Worm (Caenorhabditis elegans): ENCODE results near the gene Y73F8A.27.

Y73F8A.27 gene

ce11 chrIV:15476369-15476768 lies 3.8 kb downstream of the Y73F8A.27 start (continued):
- TF ChIP-seq F23B12.7 (tag; optimal IDR thresholded peaks at IDR 0.05; ENCODE audit: insufficient read depth), result peak; percentile 6
- TF ChIP-seq tbp1 (GFP tag; optimal IDR thresholded peaks at IDR 0.05), result peak; percentile 92
- TF ChIP-seq madf-3 (GFP tag; IDR thresholded peaks at IDR 0.05), result 0 out of 2 replicates have a peak, but pooled peaks have one; percentile 44
- TF ChIP-seq nhr-27 (tag; optimal IDR thresholded peaks at IDR 0.05), result no peak
- TF ChIP-seq ztf-22 (GFP tag; optimal IDR thresholded peaks at IDR 0.05), result no peak
- no peak for TF ChIP-seq nfya-2 (GFP tag; IDR thresholded peaks at IDR 0.05)
- TF ChIP-seq Y79H2A.3 (GFP tag; conservative IDR thresholded peaks at IDR 0.05), result no peak
- no peak for TF ChIP-seq cebp-2 (GFP tag; IDR thresholded peaks at IDR 0.05)
- no peak for TF ChIP-seq F37B4.10 (GFP tag; IDR thresholded peaks at IDR 0.05)
- no peak for TF ChIP-seq T26A5.8 (tag; optimal IDR thresholded peaks at IDR 0.05)
- TF ChIP-seq let-526 (GFP tag; IDR thresholded peaks at IDR 0.05), result no peak
- peak; percentile 15 for TF ChIP-seq nhr-80 (tag; optimal IDR thresholded peaks at IDR 0.05)
- no peak for TF ChIP-seq F10E7.11 (tag; optimal IDR thresholded peaks at IDR 0.05)
- TF ChIP-seq let-607 (tag; optimal IDR thresholded peaks at IDR 0.05), result peak in 1 of 2 experiments; percentile 13
- TF ChIP-seq die-1 (tag; optimal IDR thresholded peaks at IDR 0.05), result peak; percentile 78
- no peak for TF ChIP-seq bed-2 (GFP tag; IDR thresholded peaks at IDR 0.05)
- no peak for TF ChIP-seq B0035.1 (tag; optimal IDR thresholded peaks at IDR 0.05)
- TF ChIP-seq madf-6 (GFP tag; IDR thresholded peaks at IDR 0.05), result no peak
- peak; percentile 34 for TF ChIP-seq F49E8.2 (tag; optimal IDR thresholded peaks at IDR 0.05; ENCODE audit: insufficient read depth)
- no peak for TF ChIP-seq ceh-40 (GFP tag; IDR thresholded peaks at IDR 0.05)
- no peak for TF ChIP-seq snpc-1.1 (tag; optimal IDR thresholded peaks at IDR 0.05; ENCODE audit: insufficient read depth)
- TF ChIP-seq tbx-9 (tag; optimal IDR thresholded peaks at IDR 0.05; ENCODE audit: borderline replicate concordance), result no peak
- no peak for TF ChIP-seq F57C9.4 (tag; optimal IDR thresholded peaks at IDR 0.05)
- no peak for TF ChIP-seq nhr-179 (tag; optimal IDR thresholded peaks at IDR 0.05)
- TF ChIP-seq cebp-1 (GFP tag; IDR thresholded peaks at IDR 0.05), result no peak
- no peak for TF ChIP-seq cebp-1 (tag; optimal IDR thresholded peaks at IDR 0.05)
- TF ChIP-seq ekl-4 (GFP tag; IDR thresholded peaks at IDR 0.05), result no peak
- no peak for TF ChIP-seq sptf-2 (GFP tag; optimal IDR thresholded peaks at IDR 0.05)
- TF ChIP-seq ccch-3 (GFP tag; optimal IDR thresholded peaks at IDR 0.05), result no peak
- peak; percentile 80 for TF ChIP-seq mcd-1 (GFP tag; IDR thresholded peaks at IDR 0.05)
- TF ChIP-seq ceh-91 (GFP tag; IDR thresholded peaks at IDR 0.05), result no peak
- TF ChIP-seq madf-8 (GFP tag; conservative IDR thresholded peaks at IDR 0.05), result no peak
- peak; percentile 61 for TF ChIP-seq nhr-90 (tag; optimal IDR thresholded peaks at IDR 0.05)
- TF ChIP-seq hlh-26 (GFP tag; conservative IDR thresholded peaks at IDR 0.05), result no peak
- TF ChIP-seq hmg-20 (GFP tag; IDR thresholded peaks at IDR 0.05), result no peak
- no peak for TF ChIP-seq unc-130 (GFP tag; optimal IDR thresholded peaks at IDR 0.05)
- TF ChIP-seq Y53G8AR.9 (GFP tag; conservative IDR thresholded peaks at IDR 0.05), result no peak
- no peak for TF ChIP-seq F57A8.1 (GFP tag; optimal IDR thresholded peaks at IDR 0.05)
- TF ChIP-seq ztf-6 (GFP tag; IDR thresholded peaks at IDR 0.05), result no peak
- no peak for TF ChIP-seq Y67H2A.10 (GFP tag; conservative IDR thresholded peaks at IDR 0.05)
- TF ChIP-seq madf-10 (tag; optimal IDR thresholded peaks at IDR 0.05), result peak; percentile 37
- TF ChIP-seq nhr-120 (GFP tag; IDR thresholded peaks at IDR 0.05), result 0 out of 2 replicates have a peak, but pooled peaks have one; percentile 71
- no peak for TF ChIP-seq mxl-1 (tag; optimal IDR thresholded peaks at IDR 0.05)
- TF ChIP-seq ama-1 (optimal IDR thresholded peaks at IDR 0.05), result no peak
- peak in 1 of 2 experiments; percentile 29 for TF ChIP-seq ama-1 (GFP tag; optimal IDR thresholded peaks at IDR 0.05)
- peak; percentile 33 for TF ChIP-seq lsy-27 (tag; optimal IDR thresholded peaks at IDR 0.05; ENCODE audit: borderline replicate concordance, insufficient read depth)
- TF ChIP-seq dpl-1 (GFP tag; optimal IDR thresholded peaks at IDR 0.05), result no peak
- no peak for TF ChIP-seq sea-2 (GFP tag; IDR thresholded peaks at IDR 0.05)
- TF ChIP-seq ztf-3 (GFP tag; optimal IDR thresholded peaks at IDR 0.05), result no peak

All from whole organism, young adult.